Fruit fly (Drosophila melanogaster): ENCODE data around the gene CG43390.

The CG43390 gene

DNA sequence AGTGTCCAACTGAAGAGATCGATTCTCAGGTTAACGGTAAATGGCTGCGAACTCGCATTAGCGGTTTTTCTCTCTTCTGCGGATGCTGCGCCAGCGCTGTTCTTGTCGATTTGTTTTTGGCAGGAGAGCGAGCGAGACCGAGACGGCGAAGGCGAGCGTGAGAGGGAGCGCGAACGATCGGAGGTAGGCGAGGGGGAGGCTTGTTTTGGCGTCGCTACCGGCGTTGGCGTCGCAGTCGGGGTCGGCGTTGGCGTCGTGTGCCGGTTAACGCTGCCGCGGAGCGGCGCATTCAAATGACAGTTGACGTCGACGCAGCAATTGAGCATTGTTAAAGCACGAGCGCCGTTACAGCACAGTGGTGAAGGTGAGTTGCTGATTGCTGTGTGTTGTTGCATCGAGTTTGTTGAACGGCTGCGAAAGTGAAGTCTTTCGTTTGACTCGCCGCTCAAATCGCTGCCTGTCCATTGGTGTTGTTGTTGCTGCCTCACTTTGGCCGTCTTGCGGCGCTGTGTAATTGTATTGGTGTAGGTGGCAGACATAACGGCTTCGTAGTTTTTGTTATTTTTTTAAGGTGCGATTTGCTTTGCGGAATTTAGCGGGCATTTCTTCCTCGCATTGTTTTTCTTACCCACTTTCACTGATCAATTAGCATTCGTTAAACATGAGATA is 7.2 kb upstream of the CG43390 start:
- TF ChIP-seq Vsx2 (GFP tag; optimal IDR thresholded peaks at IDR 0.05; ENCODE audit: partially characterized antibody) (no peak), Hr83 (GFP tag; optimal IDR thresholded peaks at IDR 0.05; ENCODE audit: poor library complexity, severe bottlenecking) (peak; percentile 13), h (GFP tag; optimal IDR thresholded peaks at IDR 0.05) (peak; percentile 38)

DNA sequence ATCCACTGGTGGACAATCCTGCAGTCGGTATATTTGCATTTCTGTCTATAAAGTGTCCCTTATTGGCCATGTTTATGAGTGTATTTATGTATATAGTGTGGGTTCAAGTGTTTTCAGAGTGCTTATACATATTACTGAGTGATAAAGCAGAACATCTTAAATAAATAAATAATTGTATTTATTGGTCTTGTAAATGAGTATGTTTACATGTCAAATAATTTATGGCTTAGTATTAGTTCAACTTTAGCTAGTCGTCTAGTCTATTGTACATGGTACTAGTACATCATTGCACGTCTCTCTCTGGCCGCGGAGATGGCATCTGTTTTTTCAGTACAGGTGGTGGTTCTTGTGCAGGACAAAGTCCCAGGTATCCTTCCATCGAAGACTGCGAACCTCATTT is 4.2 kb upstream of the CG43390 start, which contains the start of gene CG32086:
Gene CG32086, minus strand, starts transcription at position 101 of the 400 bp plus-strand sequence.
- TF ChIP-seq brk (GFP tag; optimal IDR thresholded peaks at IDR 0.05), result no peak
- TF ChIP-seq sage (GFP tag; optimal IDR thresholded peaks at IDR 0.05), result no peak
- TF ChIP-seq Sp1 (GFP tag; optimal IDR thresholded peaks at IDR 0.05), result no peak
- no peak for TF ChIP-seq lola (GFP tag; optimal IDR thresholded peaks at IDR 0.05)
- no peak for TF ChIP-seq tai (GFP tag; optimal IDR thresholded peaks at IDR 0.05)
- TF ChIP-seq GATAd (GFP tag; optimal IDR thresholded peaks at IDR 0.05), result no peak
- TF ChIP-seq fru (GFP tag; optimal IDR thresholded peaks at IDR 0.05), result no peak
- no peak for TF ChIP-seq CG9705 (GFP tag; optimal IDR thresholded peaks at IDR 0.05)
- no peak for TF ChIP-seq woc (GFP tag; optimal IDR thresholded peaks at IDR 0.05)
- TF ChIP-seq CG32264 (GFP tag; optimal IDR thresholded peaks at IDR 0.05), result no peak
- TF ChIP-seq Mio (GFP tag; optimal IDR thresholded peaks at IDR 0.05), result no peak
- TF ChIP-seq Rel (GFP tag; optimal IDR thresholded peaks at IDR 0.05), result no peak
- no peak for TF ChIP-seq Rel (tag; optimal IDR thresholded peaks at IDR 0.05)
- no peak for TF ChIP-seq dl (GFP tag; optimal IDR thresholded peaks at IDR 0.05; ENCODE audit: insufficient read depth in 1 of 2, partially characterized antibody in 2 of 2)
- TF ChIP-seq HLH106 (tag; optimal IDR thresholded peaks at IDR 0.05), result no peak
- no peak for TF ChIP-seq Abd-B (GFP tag; optimal IDR thresholded peaks at IDR 0.05)
- TF ChIP-seq Vsx2 (GFP tag; optimal IDR thresholded peaks at IDR 0.05; ENCODE audit: partially characterized antibody), result no peak
- no peak for TF ChIP-seq pan (optimal IDR thresholded peaks at IDR 0.05)
- no peak for TF ChIP-seq Dif (GFP tag; optimal IDR thresholded peaks at IDR 0.05; ENCODE audit: partially characterized antibody)
- no peak for TF ChIP-seq usp (GFP tag; optimal IDR thresholded peaks at IDR 0.05)

DNA sequence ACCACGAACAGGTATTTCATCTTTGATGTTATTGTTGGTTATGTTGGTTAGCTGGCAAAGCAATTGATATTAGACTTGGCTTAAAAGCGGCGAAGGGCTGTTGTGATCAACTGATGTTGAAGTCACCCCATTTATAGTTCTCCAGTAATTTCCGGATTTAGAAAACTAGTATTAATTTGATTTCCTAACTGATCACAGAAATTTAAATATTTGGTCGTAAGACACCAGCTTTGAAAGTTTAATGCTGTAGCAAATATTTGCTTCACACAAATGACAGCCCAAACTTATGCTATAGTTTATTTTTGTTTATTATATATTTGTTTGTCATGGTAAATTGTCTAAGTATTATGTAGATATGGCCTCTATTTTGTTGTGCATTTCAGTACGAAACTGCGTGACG is 2.3 kb upstream of the CG43390 start, which contains the start of gene CG33269:
Gene CG33269, minus strand, starts transcription at position 101 of the 400 bp plus-strand sequence.
- TF ChIP-seq Hr83 (GFP tag; optimal IDR thresholded peaks at IDR 0.05; ENCODE audit: poor library complexity, severe bottlenecking) (no peak), tai (GFP tag; optimal IDR thresholded peaks at IDR 0.05) (no peak), pan (optimal IDR thresholded peaks at IDR 0.05) (no peak), N (GFP tag; optimal IDR thresholded peaks at IDR 0.05) (no peak), Vsx2 (GFP tag; optimal IDR thresholded peaks at IDR 0.05; ENCODE audit: partially characterized antibody) (no peak), fru (GFP tag; optimal IDR thresholded peaks at IDR 0.05) (no peak), CG9705 (GFP tag; optimal IDR thresholded peaks at IDR 0.05) (no peak), Myc (optimal IDR thresholded peaks at IDR 0.05) (no peak), Dif (GFP tag; optimal IDR thresholded peaks at IDR 0.05; ENCODE audit: partially characterized antibody) (no peak), Abd-B (GFP tag; optimal IDR thresholded peaks at IDR 0.05) (no peak), Hr78 (GFP tag; optimal IDR thresholded peaks at IDR 0.05) (no peak), psq (GFP tag; optimal IDR thresholded peaks at IDR 0.05) (no peak)

DNA sequence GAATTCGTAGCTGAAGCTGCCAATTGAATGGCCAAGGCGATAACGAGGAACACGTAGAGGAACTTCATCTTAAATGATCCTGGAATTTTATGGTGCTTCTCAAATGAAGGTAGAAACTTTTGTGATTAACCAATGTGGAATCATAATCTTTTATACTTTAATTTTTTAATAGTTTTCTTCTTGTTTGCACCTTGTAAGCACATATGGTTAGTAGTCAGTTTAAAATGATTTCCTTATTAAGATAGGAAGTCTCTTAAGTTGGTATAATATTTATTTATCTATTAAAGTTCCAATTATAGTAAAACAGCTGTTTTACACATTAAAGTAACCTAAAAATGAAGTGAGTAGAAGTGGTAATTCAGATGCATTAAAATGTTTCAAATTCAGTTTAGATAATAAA is 1.2 kb upstream of the CG43390 start, which contains the start of gene CG43391:
Gene CG43391, minus strand, starts transcription at position 101 of the 400 bp plus-strand sequence.
- TF ChIP-seq tai (GFP tag; optimal IDR thresholded peaks at IDR 0.05), result no peak
- TF ChIP-seq foxo (GFP tag; optimal IDR thresholded peaks at IDR 0.05), result no peak

DNA sequence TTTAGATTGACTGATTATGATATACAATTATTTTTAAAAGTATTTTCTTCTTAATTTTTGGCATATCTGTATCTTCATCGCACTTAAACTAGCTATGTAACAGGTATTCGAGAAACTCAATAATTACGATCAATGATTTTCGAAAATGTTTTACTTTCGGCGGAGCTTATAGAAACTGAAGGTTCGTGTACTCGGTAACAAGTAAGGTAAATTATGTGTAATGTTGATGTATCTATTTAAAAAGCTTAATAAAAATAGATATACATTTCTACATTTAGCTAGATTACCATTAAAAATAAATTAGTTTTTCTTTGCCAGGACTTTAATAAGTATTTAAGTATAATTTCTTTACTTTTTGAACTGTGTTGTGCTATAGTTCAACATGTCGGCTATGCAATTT is 903 bp downstream of the CG43390 start:
- TF ChIP-seq Mio (GFP tag; optimal IDR thresholded peaks at IDR 0.05) (no peak), dsf (GFP tag; optimal IDR thresholded peaks at IDR 0.05; ENCODE audit: borderline replicate concordance) (no peak), foxo (GFP tag; optimal IDR thresholded peaks at IDR 0.05) (no peak), rgr (GFP tag; optimal IDR thresholded peaks at IDR 0.05) (no peak), woc (GFP tag; optimal IDR thresholded peaks at IDR 0.05) (no peak), Myc (optimal IDR thresholded peaks at IDR 0.05) (peak; percentile 7), psq (GFP tag; optimal IDR thresholded peaks at IDR 0.05) (no peak)

DNA sequence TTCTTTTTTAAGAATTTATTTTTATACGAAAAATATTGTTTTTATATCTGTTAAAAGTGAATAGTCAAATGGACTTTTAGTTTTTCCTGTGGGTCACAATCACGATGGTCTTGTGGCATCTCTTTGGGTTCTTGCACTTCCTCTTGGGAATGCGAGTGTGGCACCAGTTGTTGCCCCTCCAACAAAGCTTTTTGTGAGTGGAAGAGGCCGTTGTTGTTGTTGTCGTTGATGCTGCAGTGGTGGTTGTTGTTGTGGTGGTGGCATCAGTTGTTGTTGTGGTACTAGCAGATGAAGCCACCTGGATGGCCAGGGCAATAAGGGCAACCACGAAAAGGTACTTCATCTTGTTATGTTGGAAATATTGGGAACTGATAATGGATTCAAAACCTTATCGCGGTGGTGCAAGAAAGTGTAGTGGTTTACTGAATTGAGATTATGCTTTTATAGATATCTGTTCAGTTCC is 1.5 kb downstream of the CG43390 start, which contains the start of gene CG33270:
Gene CG33270, minus strand, starts transcription at position 413 of the 463 bp plus-strand sequence.
- TF ChIP-seq OdsH (GFP tag; optimal IDR thresholded peaks at IDR 0.05) (no peak), foxo (GFP tag; optimal IDR thresholded peaks at IDR 0.05) (no peak), h (GFP tag; optimal IDR thresholded peaks at IDR 0.05) (no peak), sv (GFP tag; optimal IDR thresholded peaks at IDR 0.05) (no peak), woc (GFP tag; optimal IDR thresholded peaks at IDR 0.05) (no peak)
